Fruit fly (Drosophila melanogaster) whole organism, wandering third instar larva: Measurements from ENCODE around the gene Sik2.
A peak's percentile ranks its signal among the peaks of the same experiment; 100 is the strongest.

Experiments used
- CG32264 ChIP-seq: fragments of 200-800 bp; sonication (Bioruptor generic); optimal IDR thresholded peaks from 2 replicates; lab custom pipeline; 2016; ENCODE audit warnings: missing biosample characterization, missing genetic modification characterization
- CG9705 ChIP-seq: fragments of 200-800 bp; sonication (Bioruptor generic); optimal IDR thresholded peaks from 2 replicates; lab custom pipeline; 2018; ENCODE audit warnings: missing biosample characterization, mild to moderate bottlenecking, missing genetic modification characterization
- CrebA ChIP-seq: fragments of 200-800 bp; sonication (Bioruptor generic); optimal IDR thresholded peaks from 2 replicates; lab custom pipeline; 2016; ENCODE audit warnings: missing biosample characterization, mild to moderate bottlenecking, missing genetic modification characterization, borderline replicate concordance
- Dfd ChIP-seq: fragments of >200 bp; optimal IDR thresholded peaks from 2 replicates; lab custom pipeline; 2017; ENCODE audit warnings: missing biosample characterization, missing genetic modification characterization
- Dif ChIP-seq: fragments of 200-275, 200-300 bp; sonication (Bioruptor generic); optimal IDR thresholded peaks from 2 replicates; lab custom pipeline; 2018; ENCODE audit warnings: missing biosample characterization, missing genetic modification characterization; ENCODE audit not compliant: partially characterized antibody
- GATAd ChIP-seq: sonication (Bioruptor generic); optimal IDR thresholded peaks from 2 replicates; lab custom pipeline; 2016; ENCODE audit warnings: missing biosample characterization, missing genetic modification characterization
- HLH106 ChIP-seq: fragments of 200-800 bp; optimal IDR thresholded peaks from 3 replicates; lab custom pipeline; 2019; ENCODE audit warnings: missing biosample characterization, mild to moderate bottlenecking, missing genetic modification characterization, moderate library complexity
- Hnf4 ChIP-seq: fragments of 200-800 bp; sonication (Bioruptor generic); optimal IDR thresholded peaks from 2 replicates; lab custom pipeline; 2016; ENCODE audit warnings: missing biosample characterization, mild to moderate bottlenecking, missing genetic modification characterization
- Hr78 ChIP-seq: fragments of >200 bp; optimal IDR thresholded peaks from 2 replicates; lab custom pipeline; 2017; ENCODE audit warnings: missing biosample characterization, missing genetic modification characterization
- Hr83 ChIP-seq: fragments of 200-300 bp; sonication (Bioruptor generic); optimal IDR thresholded peaks from 2 replicates; lab custom pipeline; 2016; ENCODE audit warnings: missing biosample characterization, mild to moderate bottlenecking, missing genetic modification characterization, moderate library complexity; ENCODE audit not compliant: poor library complexity, severe bottlenecking
- Jra ChIP-seq: sonication (Bioruptor generic); optimal IDR thresholded peaks from 2 replicates; lab custom pipeline; 2016; ENCODE audit warnings: missing biosample characterization, missing genetic modification characterization
- Mio ChIP-seq: sonication (Bioruptor generic); optimal IDR thresholded peaks from 2 replicates; lab custom pipeline; 2016; ENCODE audit warnings: missing biosample characterization, missing genetic modification characterization
- Myc ChIP-seq: fragments of >200 bp; optimal IDR thresholded peaks from 2 replicates; lab custom pipeline; 2017
- N ChIP-seq: fragments of >200 bp; optimal IDR thresholded peaks from 2 replicates; lab custom pipeline; 2018; ENCODE audit warnings: missing biosample characterization, missing external identifiers, missing genetic modification characterization
- OdsH ChIP-seq: fragments of 200-800 bp; sonication (Bioruptor generic); optimal IDR thresholded peaks from 2 replicates; lab custom pipeline; 2016; ENCODE audit warnings: missing biosample characterization, mild to moderate bottlenecking, missing genetic modification characterization
- Rel ChIP-seq, 2 experiments: fragments of 200-800 bp; sonication (Bioruptor generic) in 1 of 2; optimal IDR thresholded peaks; 2 replicates in 1 of 2; 3 replicates in 1 of 2; lab custom pipeline; 2016 to 2019; ENCODE audit warnings: mild to moderate bottlenecking in 2 of 2, missing biosample characterization in 2 of 2, missing genetic modification characterization in 2 of 2, moderate library complexity in 1 of 2
- Sp1 ChIP-seq: fragments of 200-800 bp; sonication (Bioruptor generic); optimal IDR thresholded peaks from 3 replicates; lab custom pipeline; 2019; ENCODE audit warnings: missing biosample characterization, mild to moderate bottlenecking, missing genetic modification characterization, moderate library complexity
- Vsx2 ChIP-seq: fragments of 200-300, 225-300 bp; sonication (Bioruptor generic); optimal IDR thresholded peaks from 2 replicates; lab custom pipeline; 2018; ENCODE audit warnings: missing biosample characterization, missing genetic modification characterization; ENCODE audit not compliant: partially characterized antibody
- brk ChIP-seq: fragments of 200-800 bp; sonication (Bioruptor generic); optimal IDR thresholded peaks from 2 replicates; lab custom pipeline; 2016; ENCODE audit warnings: missing biosample characterization, mild to moderate bottlenecking, missing genetic modification characterization
- dmrt93B ChIP-seq: fragments of 200-800 bp; sonication (Bioruptor generic); optimal IDR thresholded peaks from 2 replicates; lab custom pipeline; 2018; ENCODE audit warnings: missing biosample characterization, mild to moderate bottlenecking, missing genetic modification characterization
- dsf ChIP-seq: sonication (Bioruptor generic); optimal IDR thresholded peaks from 2 replicates; lab custom pipeline; 2016; ENCODE audit warnings: missing biosample characterization, missing genetic modification characterization, borderline replicate concordance
- ey ChIP-seq: fragments of 200-800 bp; sonication (Bioruptor generic); optimal IDR thresholded peaks from 2 replicates; lab custom pipeline; 2016; ENCODE audit warnings: missing biosample characterization, missing genetic modification characterization
- foxo ChIP-seq, 2 experiments: fragments of 200-800 bp; sonication (Bioruptor generic); optimal IDR thresholded peaks; 2 replicates in 1 of 2; 3 replicates in 1 of 2; lab custom pipeline; 2016 to 2017; ENCODE audit warnings: missing biosample characterization in 2 of 2, missing genetic modification characterization in 2 of 2
- fru ChIP-seq: fragments of 200-800 bp; sonication (Bioruptor generic); optimal IDR thresholded peaks from 3 replicates; lab custom pipeline; 2016; ENCODE audit warnings: missing biosample characterization, mild to moderate bottlenecking, missing genetic modification characterization
- h ChIP-seq: fragments of 200-800 bp; sonication (Bioruptor generic); optimal IDR thresholded peaks from 3 replicates; lab custom pipeline; 2016; ENCODE audit warnings: missing biosample characterization, mild to moderate bottlenecking, missing genetic modification characterization
- jim ChIP-seq: fragments of 175-275, 200-325 bp; sonication (Bioruptor generic); optimal IDR thresholded peaks from 2 replicates; lab custom pipeline; 2016; ENCODE audit warnings: missing biosample characterization, mild to moderate bottlenecking, missing genetic modification characterization
- lola ChIP-seq: fragments of >200 bp; optimal IDR thresholded peaks from 2 replicates; lab custom pipeline; 2017; ENCODE audit warnings: missing biosample characterization, missing genetic modification characterization
- pan ChIP-seq: fragments of >200 bp; optimal IDR thresholded peaks from 2 replicates; lab custom pipeline; 2017
- psq ChIP-seq: fragments of 200-800 bp; sonication (Bioruptor generic); optimal IDR thresholded peaks from 3 replicates; lab custom pipeline; 2017; ENCODE audit warnings: missing biosample characterization, mild to moderate bottlenecking, missing genetic modification characterization, moderate library complexity
- rgr ChIP-seq: fragments of 200-800 bp; sonication (Bioruptor generic); optimal IDR thresholded peaks from 3 replicates; lab custom pipeline; 2016; ENCODE audit warnings: missing biosample characterization, mild to moderate bottlenecking, missing genetic modification characterization
- sage ChIP-seq: fragments of 200-800 bp; sonication (Bioruptor generic); optimal IDR thresholded peaks from 2 replicates; lab custom pipeline; 2016; ENCODE audit warnings: missing biosample characterization, mild to moderate bottlenecking, missing genetic modification characterization
- sv ChIP-seq: fragments of 200-800 bp; sonication (Bioruptor generic); optimal IDR thresholded peaks from 3 replicates; lab custom pipeline; 2016; ENCODE audit warnings: missing biosample characterization, missing genetic modification characterization
- tai ChIP-seq: sonication (Bioruptor generic); optimal IDR thresholded peaks from 2 replicates; lab custom pipeline; 2016; ENCODE audit warnings: missing biosample characterization, missing genetic modification characterization
- usp ChIP-seq: fragments of >200 bp; optimal IDR thresholded peaks from 2 replicates; lab custom pipeline; 2017; ENCODE audit warnings: missing biosample characterization, missing genetic modification characterization
- woc ChIP-seq: sonication (Bioruptor generic); optimal IDR thresholded peaks from 2 replicates; lab custom pipeline; 2016; ENCODE audit warnings: missing biosample characterization, mild to moderate bottlenecking, missing genetic modification characterization

The Sik2 gene

DNA sequence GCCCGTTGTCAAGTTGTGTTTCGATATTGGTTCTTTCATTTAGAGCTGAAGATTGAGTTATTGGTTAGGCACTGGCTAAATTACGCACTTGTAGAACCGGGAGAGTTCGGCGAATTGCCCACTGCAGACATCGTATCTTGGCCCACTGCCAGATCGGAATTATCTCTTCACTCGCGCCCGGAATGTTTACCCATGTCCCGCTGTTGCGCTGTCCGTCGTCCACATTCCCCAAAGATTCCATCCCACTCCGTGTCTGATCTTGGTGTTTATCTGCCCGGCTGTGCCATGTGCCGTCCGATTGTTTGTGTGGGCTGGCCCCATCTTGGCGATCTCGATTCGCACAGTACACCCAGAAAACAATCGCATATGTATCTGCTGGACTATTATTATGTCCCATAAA is 42.6 kb upstream of the Sik2 start:
- TF ChIP-seq usp (GFP tag; lab: Kevin White, UChicago) (no peak), CG9705 (no peak), dsf (GFP tag; lab: Kevin White, UChicago) (no peak), OdsH (GFP tag; lab: Kevin White, UChicago) (no peak), lola (GFP tag; lab: Kevin White, UChicago) (no peak), Mio (GFP tag; lab: Kevin White, UChicago) (no peak), N (GFP tag; lab: Kevin White, UChicago) (no peak), GATAd (GFP tag; lab: Kevin White, UChicago) (no peak), Hr83 (GFP tag; lab: Kevin White, UChicago) (no peak), tai (GFP tag; lab: Kevin White, UChicago) (no peak), Vsx2 (GFP tag; lab: Kevin White, UChicago) (no peak), pan (no peak)

DNA sequence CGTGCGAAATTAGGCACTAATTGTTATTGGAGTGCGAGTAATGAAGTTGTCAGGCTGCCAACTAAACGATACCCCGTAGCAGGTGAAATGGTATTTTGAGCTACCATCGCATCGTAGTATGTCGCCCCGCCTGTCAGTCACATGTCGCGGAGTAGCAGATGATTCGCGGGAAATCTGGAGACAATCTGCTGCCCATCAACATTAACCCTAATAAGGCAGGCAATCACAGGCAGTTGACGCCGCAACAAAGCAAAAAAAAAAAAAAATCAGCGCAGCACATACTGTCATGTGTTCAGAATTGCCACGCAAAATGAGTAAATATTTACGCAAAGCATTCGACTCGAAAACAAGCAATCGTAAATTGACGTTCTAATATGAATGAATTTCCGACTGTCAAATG is 42.1 kb upstream of the Sik2 start:
- TF ChIP-seq HLH106 (tag; lab: Kevin White, UChicago) (no peak), sage (no peak)

DNA sequence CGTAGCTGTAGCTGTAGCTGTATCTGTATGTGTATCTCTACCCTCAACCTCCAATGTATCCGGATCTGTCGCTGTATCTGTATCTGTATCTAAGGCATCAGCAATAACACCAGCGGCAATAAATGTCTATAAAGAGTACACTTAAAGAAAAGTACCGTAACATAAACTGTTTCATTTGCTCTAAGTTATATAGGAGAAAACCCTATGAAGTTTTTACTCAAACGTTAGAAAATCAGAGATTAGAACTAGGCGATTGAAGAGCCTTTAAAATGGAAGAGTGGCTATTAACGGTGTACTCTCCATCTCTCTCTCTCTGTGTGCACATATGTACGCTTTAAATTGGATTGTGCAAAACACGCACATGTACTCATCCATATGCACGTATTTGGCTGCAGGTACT is 36.6 kb upstream of the Sik2 start:
- TF ChIP-seq dmrt93B (GFP tag; lab: Kevin White, UChicago): no peak
- no peak for TF ChIP-seq Myc (lab: Kevin White, UChicago)
- TF ChIP-seq woc (GFP tag; lab: Kevin White, UChicago): no peak

DNA sequence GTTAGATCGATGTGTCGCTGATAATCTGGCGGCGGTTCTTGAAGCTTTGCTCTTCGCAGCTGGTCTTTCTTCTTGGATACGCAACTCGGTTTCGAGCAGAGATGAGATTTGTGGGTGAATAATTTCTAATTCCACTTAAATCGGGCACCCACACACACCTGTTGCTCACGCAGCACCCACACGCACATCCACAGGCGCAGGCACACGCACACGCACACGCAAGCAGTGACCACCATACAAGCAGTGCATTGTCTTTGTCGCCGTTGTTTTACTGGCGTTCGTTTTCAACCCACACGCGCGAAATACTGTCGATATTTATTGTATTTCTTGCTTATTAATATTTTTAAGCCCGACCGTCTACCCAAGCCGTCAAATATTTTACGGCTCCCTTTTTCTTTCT is 34.6 kb upstream of the Sik2 start:
- TF ChIP-seq HLH106 (tag; lab: Kevin White, UChicago) (no peak), Sp1 (GFP tag; lab: Kevin White, UChicago) (no peak), woc (GFP tag; lab: Kevin White, UChicago) (no peak), Hr78 (no peak), CG32264 (no peak), jim (GFP tag; lab: Kevin White, UChicago) (no peak), CrebA (GFP tag; lab: Kevin White, UChicago) (no peak), usp (GFP tag; lab: Kevin White, UChicago) (no peak), sv (GFP tag; lab: Kevin White, UChicago) (no peak), Hnf4 (GFP tag; lab: Kevin White, UChicago) (no peak), foxo (GFP tag; optimal IDR thresholded peaks at IDR 0.05; lab: Kevin White, UChicago) (no peak), brk (no peak), Dif (GFP tag; lab: Kevin White, UChicago) (no peak)

DNA sequence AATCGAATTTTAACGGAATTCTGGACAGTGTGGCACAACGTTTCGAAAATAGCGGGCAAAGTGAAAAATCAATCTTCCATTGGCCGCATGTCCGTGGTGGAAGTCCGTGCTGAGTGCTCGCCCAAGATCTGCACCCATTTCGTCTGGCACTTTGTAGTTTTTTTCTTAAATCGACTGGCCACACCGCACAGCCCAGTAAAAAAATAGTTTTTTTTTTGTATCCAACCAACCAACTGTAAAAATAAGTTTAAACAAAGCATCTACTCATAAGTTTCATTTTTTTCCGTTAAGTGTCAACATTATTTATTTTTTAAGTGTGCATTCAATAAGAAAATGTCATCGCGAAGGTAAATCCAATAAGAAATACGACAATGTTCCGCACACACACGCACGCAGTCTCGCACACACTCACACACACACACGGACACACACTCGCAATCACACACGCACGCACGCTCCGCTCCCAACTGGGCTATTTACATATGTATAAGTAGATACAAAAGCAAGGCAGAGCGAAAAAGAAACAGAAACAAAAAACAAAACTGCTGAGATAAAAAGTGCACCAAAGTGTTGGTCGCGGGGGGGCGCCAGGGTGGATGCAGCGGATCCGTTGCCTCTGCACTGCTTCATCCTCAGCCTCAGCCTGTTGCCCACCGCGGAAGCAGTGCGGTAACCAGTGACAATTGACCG is 32.5 kb upstream of the Sik2 start, which contains the start of gene csw:
Gene csw (plus strand): TSS at position 163 of the 690 bp plus-strand sequence.
- TF ChIP-seq Dfd (GFP tag; lab: Kevin White, UChicago) (peak; percentile 82), psq (GFP tag; lab: Kevin White, UChicago) (peak; percentile 33), Hnf4 (GFP tag; lab: Kevin White, UChicago) (peak; percentile 91), N (GFP tag; lab: Kevin White, UChicago) (peak; percentile 75), Vsx2 (GFP tag; lab: Kevin White, UChicago) (no peak), h (GFP tag; lab: Kevin White, UChicago) (peak; percentile 23), tai (GFP tag; lab: Kevin White, UChicago) (no peak), HLH106 (tag; lab: Kevin White, UChicago) (peak; percentile 5), GATAd (GFP tag; lab: Kevin White, UChicago) (no peak), rgr (GFP tag; lab: Kevin White, UChicago) (peak; percentile 1), ey (GFP tag; lab: Kevin White, UChicago) (no peak), Hr83 (GFP tag; lab: Kevin White, UChicago) (peak; percentile 18), Dif (GFP tag; lab: Kevin White, UChicago) (no peak), fru (no peak), foxo (GFP tag; optimal IDR thresholded peaks at IDR 0.05; lab: Kevin White, UChicago) (peak in 1 of 2 experiments; percentile 50), Sp1 (GFP tag; lab: Kevin White, UChicago) (peak; percentile 63), pan (no peak), Rel (GFP tag; optimal IDR thresholded peaks at IDR 0.05; lab: Kevin White, UChicago) (no peak), Rel (tag; optimal IDR thresholded peaks at IDR 0.05; lab: Kevin White, UChicago) (peak; percentile 3), sv (GFP tag; lab: Kevin White, UChicago) (peak; percentile 34), jim (GFP tag; lab: Kevin White, UChicago) (peak; percentile 92), Jra (GFP tag; lab: Kevin White, UChicago) (peak; percentile 35)
